Worm (Caenorhabditis elegans): ENCODE results near the gene Y102A5C.40.

DNA sequence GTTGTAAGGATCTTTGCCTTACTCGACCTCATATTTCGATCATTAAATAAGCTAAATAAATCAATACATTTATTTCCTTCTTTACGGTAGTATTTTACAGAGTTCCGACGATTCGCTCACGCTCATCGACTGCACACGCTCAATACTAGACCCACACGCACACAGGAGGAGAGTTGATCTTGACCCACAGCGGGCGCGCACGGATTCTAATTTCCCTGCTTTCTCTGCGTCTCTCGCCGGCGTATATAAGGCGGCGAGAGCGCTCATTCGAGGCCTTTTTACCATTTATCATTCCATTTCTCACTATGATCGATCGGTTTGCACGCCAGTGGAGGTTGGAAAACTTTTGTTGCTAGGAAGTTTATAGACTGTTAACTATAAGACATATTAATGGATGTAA, 36.9 kb downstream of the Y102A5C.40 start:
- no peak for TF ChIP-seq nhr-11 (tag; optimal IDR thresholded peaks at IDR 0.05)
- TF ChIP-seq mdl-1 (tag; optimal IDR thresholded peaks at IDR 0.05), result no peak
- no peak for TF ChIP-seq R02D3.7 (tag; optimal IDR thresholded peaks at IDR 0.05)
- no peak for TF ChIP-seq ZK546.5 (tag; optimal IDR thresholded peaks at IDR 0.05)
- TF ChIP-seq nhr-42 (GFP tag; IDR thresholded peaks at IDR 0.05), result no peak
- no peak for TF ChIP-seq Y75B8A.6 (GFP tag; IDR thresholded peaks at IDR 0.05)
